Worm (Caenorhabditis elegans): ENCODE measurements around the gene C05E11.3.

DNA sequence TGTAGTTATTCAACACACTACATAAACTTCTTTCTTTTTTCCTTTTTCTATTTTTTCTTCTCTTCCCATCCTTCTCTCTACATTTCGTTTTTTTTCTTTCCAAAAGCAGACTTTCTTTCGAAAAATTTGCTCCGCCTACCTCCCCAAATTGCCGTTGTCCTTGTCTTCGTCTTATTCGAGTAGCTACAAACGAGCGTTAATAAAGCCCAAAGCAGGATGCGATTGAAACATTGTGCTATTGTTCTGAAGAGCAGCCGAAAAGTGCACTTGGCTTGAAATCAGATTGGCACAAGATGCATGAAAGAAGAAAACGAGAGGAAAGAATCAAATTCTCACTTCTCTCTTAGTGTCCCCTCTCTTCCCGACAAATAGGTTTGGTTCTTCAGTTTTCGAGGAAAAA is 3.2 kb upstream of the C05E11.3 start:
- TF ChIP-seq flt-1 (GFP tag; IDR thresholded peaks at IDR 0.05) (no peak), ztf-23 (GFP tag; IDR thresholded peaks at IDR 0.05) (no peak)

Data from whole organism, midembryonic.